Worm (Caenorhabditis elegans) whole organism, L4/young adult: ENCODE results near the gene arl-1.

Experiments used
- W03F9.2 ChIP-seq: fragments of 150-350 bp; optimal IDR thresholded peaks from 2 replicates; lab custom pipeline; 2014; ENCODE audit warnings: missing biosample characterization, missing genetic modification characterization
- dao-5 ChIP-seq: sonication (generic microtip); optimal IDR thresholded peaks from 2 replicates; lab custom pipeline; 2016; ENCODE audit warnings: missing genotype, missing genetic modification characterization, moderate library complexity, missing compliant biosample characterization
- him-1 ChIP-seq: sonication (generic microtip); optimal IDR thresholded peaks from 2 replicates; lab custom pipeline; 2016; ENCODE audit warnings: missing genotype, missing genetic modification reagents, missing genetic modification characterization, missing compliant biosample characterization

Gene arl-1

ce11 chrII:8581700-8582099, at the start of gene arl-1:
TSS of gene arl-1 (plus strand) at chrII:8582000.
- no peak for TF ChIP-seq W03F9.2 (tag; lab: Kevin White, UChicago)
- TF ChIP-seq him-1: no peak
- TF ChIP-seq dao-5 (tag; lab: Kevin White, UChicago): no peak

DNA sequence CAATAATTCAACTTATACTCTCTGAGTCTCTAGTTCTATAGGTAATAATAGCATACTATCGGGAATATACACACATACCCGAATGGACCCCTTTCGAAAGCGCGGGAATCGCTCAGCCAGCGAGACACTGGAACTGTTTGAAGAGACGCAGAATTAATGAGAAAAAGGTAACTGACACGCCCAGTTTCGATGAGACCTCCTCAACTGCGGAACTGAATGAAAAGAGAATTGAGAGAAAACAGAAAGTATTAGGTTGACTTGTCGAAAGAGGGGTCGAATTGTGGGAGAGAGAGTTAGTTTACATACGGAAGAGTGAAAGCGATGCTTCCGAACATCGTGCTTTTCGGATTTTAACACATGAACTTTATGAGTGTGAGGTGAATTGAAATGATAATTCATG, 49.8 kb upstream of the arl-1 start:
- no peak for TF ChIP-seq dao-5 (tag; lab: Kevin White, UChicago)
- no peak for TF ChIP-seq him-1
- no peak for TF ChIP-seq W03F9.2 (tag; lab: Kevin White, UChicago)

DNA sequence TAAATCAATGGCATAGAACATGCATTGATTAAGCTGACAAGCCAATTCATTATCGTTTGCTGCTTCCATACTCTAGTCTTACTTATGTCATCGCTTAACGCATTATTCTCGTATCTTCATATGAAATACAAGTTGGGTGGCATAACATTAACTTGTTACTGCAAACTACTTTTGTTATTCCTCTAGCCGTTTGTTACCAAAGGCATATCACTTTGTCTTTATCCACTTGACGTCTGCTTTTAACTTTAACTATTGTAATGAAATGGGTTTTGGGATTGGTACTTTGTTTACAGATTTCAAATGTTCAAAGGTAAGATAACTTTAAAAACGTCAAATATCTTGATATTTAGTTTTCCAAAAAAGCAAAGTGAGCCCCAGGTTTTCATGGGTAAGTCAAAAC, 45.7 kb upstream of the arl-1 start, which contains the start of gene W01C9.2:
TSS of gene W01C9.2 (plus strand) at position 301 of the 400 bp plus-strand sequence.
- TF ChIP-seq him-1 (no peak), W03F9.2 (tag; lab: Kevin White, UChicago) (no peak), dao-5 (tag; lab: Kevin White, UChicago) (no peak)

DNA sequence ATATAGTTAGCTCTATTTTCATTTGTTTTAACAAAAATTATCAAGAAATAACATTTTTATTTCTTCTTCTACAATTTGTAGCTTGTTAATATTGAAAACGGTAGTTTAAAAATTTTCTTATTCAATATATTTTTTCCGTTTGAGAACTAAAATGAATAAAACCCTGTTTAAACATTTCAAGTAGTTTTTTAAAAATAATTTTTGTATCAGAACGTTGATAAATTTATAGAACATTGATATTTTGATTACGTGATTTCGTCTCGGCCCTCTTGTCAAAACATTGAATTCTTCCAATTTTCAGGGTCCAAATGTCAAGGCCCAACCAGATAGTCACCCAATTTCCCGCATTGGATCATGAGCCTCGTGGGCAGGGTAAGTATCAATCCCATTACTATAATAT, 41.4 kb upstream of the arl-1 start, which contains the start of gene pqn-73:
TSS of gene pqn-73 (plus strand) at position 301 of the 400 bp plus-strand sequence.
- no peak for TF ChIP-seq W03F9.2 (tag; lab: Kevin White, UChicago)
- TF ChIP-seq dao-5 (tag; lab: Kevin White, UChicago): no peak
- TF ChIP-seq him-1: no peak

DNA sequence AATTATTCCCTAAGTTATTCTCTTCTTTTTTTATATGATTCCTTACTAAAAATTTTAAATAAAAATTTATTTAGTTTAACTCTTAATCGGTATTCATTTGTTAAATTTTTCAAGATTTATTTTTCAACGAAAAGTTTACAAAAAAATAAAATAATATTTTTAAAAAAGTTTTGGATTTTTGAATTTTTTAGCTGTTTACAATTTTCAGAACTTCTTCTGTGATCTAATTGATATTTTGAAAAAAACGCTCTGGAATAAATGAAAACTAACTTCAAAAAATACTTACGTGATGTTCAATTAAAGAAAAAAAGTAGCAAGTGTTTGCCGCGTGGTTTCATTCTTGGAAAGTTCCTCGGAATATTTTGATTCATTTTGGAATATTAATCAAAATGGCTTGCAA, 36.5 kb upstream of the arl-1 start, which contains the start of gene decr-1.2:
TSS of gene decr-1.2 (plus strand) at position 301 of the 400 bp plus-strand sequence.
- TF ChIP-seq W03F9.2 (tag; lab: Kevin White, UChicago): no peak

DNA sequence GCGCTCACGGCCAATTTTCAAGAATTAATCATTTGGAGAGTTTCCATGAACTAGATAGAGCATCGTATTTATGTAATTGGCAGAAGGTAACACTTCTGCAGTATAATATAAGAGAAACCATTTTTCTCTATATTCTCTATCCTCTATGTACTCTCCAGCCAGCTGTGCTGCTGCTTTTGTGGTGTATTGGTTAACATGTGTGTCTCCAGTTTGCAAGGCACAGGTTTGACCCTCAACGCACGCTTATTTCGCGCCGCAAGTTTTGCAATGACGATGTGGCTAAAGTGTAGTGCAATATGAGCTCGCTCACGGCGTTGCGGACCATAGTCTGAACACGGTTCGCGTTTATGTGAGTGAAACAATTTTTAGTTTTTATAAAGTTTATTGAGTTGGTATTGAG, 34.8 kb upstream of the arl-1 start:
- TF ChIP-seq him-1 (peak; percentile 76), dao-5 (tag; lab: Kevin White, UChicago) (peak; percentile 92), W03F9.2 (tag; lab: Kevin White, UChicago) (no peak)

- TF ChIP-seq dao-5 (tag; lab: Kevin White, UChicago): no peak
- no peak for TF ChIP-seq W03F9.2 (tag; lab: Kevin White, UChicago)
- TF ChIP-seq him-1: no peak
Measured at ce11 chrII:8551100-8551499, 30.7 kb upstream of the arl-1 start.

DNA sequence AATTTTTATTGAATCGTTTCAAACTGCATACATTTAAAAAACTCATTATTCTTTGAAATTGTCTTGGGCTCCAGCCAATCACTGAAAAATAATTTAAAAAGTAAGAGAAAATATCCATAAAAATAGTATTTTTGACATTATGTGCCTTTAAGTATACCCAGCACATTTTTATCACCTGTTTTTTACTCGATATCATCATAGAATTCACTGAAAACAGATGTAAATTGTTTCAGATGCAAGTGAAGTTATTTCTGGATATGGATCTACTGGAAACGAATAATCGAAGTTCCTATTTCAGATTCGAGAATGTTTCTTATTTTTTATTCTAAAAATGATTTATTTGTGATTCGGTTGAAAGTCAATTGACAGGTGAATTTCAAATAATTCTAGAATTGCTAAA, 27.2 kb upstream of the arl-1 start:
- TF ChIP-seq him-1: no peak
- TF ChIP-seq W03F9.2 (tag; lab: Kevin White, UChicago): no peak
- no peak for TF ChIP-seq dao-5 (tag; lab: Kevin White, UChicago)

DNA sequence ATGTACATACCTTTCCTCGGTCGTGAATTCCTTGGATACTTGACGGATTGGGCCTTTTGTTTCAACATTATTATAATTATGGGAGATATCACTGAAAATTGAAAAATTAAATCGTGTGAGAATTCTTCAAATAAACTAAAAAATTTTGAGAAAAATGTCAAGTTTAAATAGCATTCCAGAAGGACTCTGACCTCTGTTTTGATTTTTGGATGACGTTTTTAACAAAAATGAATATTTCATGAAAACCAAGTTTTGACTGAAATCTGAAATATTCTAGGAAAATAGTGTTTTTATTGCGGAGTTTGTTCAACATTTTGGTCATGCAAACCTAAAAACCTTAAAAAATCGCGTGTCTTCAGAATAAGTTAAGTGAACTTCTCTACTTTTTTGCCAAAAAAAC, 25.6 kb upstream of the arl-1 start, which contains the start of gene glb-27:
TSS of gene glb-27 (minus strand) at position 101 of the 400 bp plus-strand sequence.
- no peak for TF ChIP-seq dao-5 (tag; lab: Kevin White, UChicago)
- TF ChIP-seq W03F9.2 (tag; lab: Kevin White, UChicago): no peak
- TF ChIP-seq him-1: no peak

- TF ChIP-seq him-1 (no peak), W03F9.2 (tag; lab: Kevin White, UChicago) (no peak), dao-5 (tag; lab: Kevin White, UChicago) (no peak)
Measured at ce11 chrII:8559188-8559587, 22.6 kb upstream of the arl-1 start.

DNA sequence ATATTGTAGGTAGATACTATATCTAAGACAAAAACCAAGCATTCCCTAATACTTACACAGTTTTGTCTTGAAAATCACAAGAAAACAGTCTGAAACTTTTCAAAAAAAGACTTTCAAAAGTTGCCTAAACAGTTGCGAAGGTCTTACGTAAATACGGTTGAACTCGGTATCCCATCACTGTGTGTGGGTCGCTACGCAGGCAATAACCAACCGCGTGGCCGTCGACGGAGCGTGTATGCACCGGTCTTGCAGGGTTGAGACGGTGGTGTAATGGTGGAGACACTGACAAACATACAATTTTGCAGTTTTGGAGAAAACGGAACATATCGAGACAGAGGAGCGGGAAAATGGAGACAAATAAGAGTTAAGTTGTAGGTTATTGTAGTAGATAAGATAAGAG, 20.6 kb upstream of the arl-1 start, which contains the start of gene iff-2:
TSS of gene iff-2 (minus strand) at position 141 of the 400 bp plus-strand sequence.
- TF ChIP-seq dao-5 (tag; lab: Kevin White, UChicago): peak; percentile 77
- TF ChIP-seq W03F9.2 (tag; lab: Kevin White, UChicago): peak; percentile 97
- peak; percentile 97 for TF ChIP-seq him-1

- TF ChIP-seq him-1 (no peak), W03F9.2 (tag; lab: Kevin White, UChicago) (no peak), dao-5 (tag; lab: Kevin White, UChicago) (no peak)
Measured at ce11 chrII:8562002-8562401, 19.8 kb upstream of the arl-1 start, which contains the start of gene F54C9.14. TSS of gene F54C9.14 (plus strand) at chrII:8562302.

- TF ChIP-seq dao-5 (tag; lab: Kevin White, UChicago): no peak
- no peak for TF ChIP-seq W03F9.2 (tag; lab: Kevin White, UChicago)
Measured at ce11 chrII:8566039-8566438, 15.8 kb upstream of the arl-1 start, which contains the start of gene stc-1. TSS of gene stc-1 (minus strand) at chrII:8566139.

ce11 chrII:8566806-8567266, 15.0 kb upstream of the arl-1 start, which contains the start of gene F54C9.3:
TSS of gene F54C9.3 (minus strand) at chrII:8566856.
- no peak for TF ChIP-seq him-1
- no peak for TF ChIP-seq W03F9.2 (tag; lab: Kevin White, UChicago)
- TF ChIP-seq dao-5 (tag; lab: Kevin White, UChicago): no peak
